Worm (Caenorhabditis elegans) whole organism, early embryonic: ENCODE results near the gene slt-1.

Experiments used
- B0310.2 ChIP-seq: sonication (generic microtip); optimal IDR thresholded peaks from 2 replicates; lab custom pipeline; 2016; ENCODE audit warnings: mild to moderate bottlenecking, missing genetic modification characterization, missing compliant biosample characterization
- F13C5.2 ChIP-seq: sonication (generic microtip); optimal IDR thresholded peaks from 2 replicates; lab custom pipeline; 2017; ENCODE audit warnings: mild to moderate bottlenecking, missing genetic modification characterization, inconsistent platforms, missing compliant biosample characterization
- aly-1 ChIP-seq: sonication (generic microtip); optimal IDR thresholded peaks from 2 replicates; lab custom pipeline; 2016; ENCODE audit warnings: missing genetic modification characterization, missing compliant biosample characterization
- ama-1 ChIP-seq: fragments of 150-350 bp; optimal IDR thresholded peaks from 2 replicates; lab custom pipeline; 2014
- ceh-13 ChIP-seq: fragments of 200-800 bp; sonication (Bioruptor generic); optimal IDR thresholded peaks from 2 replicates; lab custom pipeline; 2018; ENCODE audit warnings: mild to moderate bottlenecking, missing genetic modification characterization, missing compliant biosample characterization
- ceh-36 ChIP-seq: sonication (generic microtip); optimal IDR thresholded peaks from 2 replicates; lab custom pipeline; 2016; ENCODE audit warnings: missing genetic modification characterization, inconsistent platforms, missing compliant biosample characterization
- ets-7 ChIP-seq: sonication (generic microtip); optimal IDR thresholded peaks from 2 replicates; lab custom pipeline; 2016; ENCODE audit warnings: missing genotype, missing genetic modification characterization, missing compliant biosample characterization
- flt-1 ChIP-seq: fragments of 200-800 bp; sonication (Bioruptor generic); IDR thresholded peaks from 2 replicates; pipeline ENCODE4 v1.3.6; 2022; ENCODE audit warnings: missing genetic modification characterization, missing compliant biosample characterization
- hmbx-1 ChIP-seq: sonication (generic microtip); optimal IDR thresholded peaks from 2 replicates; lab custom pipeline; 2016; ENCODE audit warnings: mild to moderate bottlenecking, missing genetic modification characterization, missing compliant biosample characterization
- hmg-4 ChIP-seq: fragments of 200-800 bp; sonication (Bioruptor generic); optimal IDR thresholded peaks from 2 replicates; lab custom pipeline; 2018; ENCODE audit warnings: mild to moderate bottlenecking, missing genetic modification characterization, missing compliant biosample characterization
- hnd-1 ChIP-seq: sonication (generic microtip); optimal IDR thresholded peaks from 2 replicates; lab custom pipeline; 2016; ENCODE audit warnings: missing genetic modification characterization, missing compliant biosample characterization
- pes-1 ChIP-seq: fragments of 200-800 bp; sonication (Bioruptor generic); IDR thresholded peaks from 2 replicates; pipeline ENCODE4 v1.3.6; 2022; ENCODE audit warnings: missing genetic modification reagents, missing genetic modification characterization, missing compliant biosample characterization
- scrt-1 ChIP-seq: fragments of 200-800 bp; sonication (Bioruptor generic); IDR thresholded peaks from 2 replicates; pipeline ENCODE4 v1.3.6; 2022; ENCODE audit warnings: missing genetic modification characterization, missing compliant biosample characterization
- sea-1 ChIP-seq: fragments of 200-800 bp; sonication (Bioruptor generic); conservative IDR thresholded peaks from 2 replicates; pipeline ENCODE4 v1.3.6; 2022; ENCODE audit warnings: missing genetic modification characterization, missing compliant biosample characterization
- tbx-11 ChIP-seq: fragments of 200-800 bp; sonication (Bioruptor generic); IDR thresholded peaks from 2 replicates; pipeline ENCODE4 v1.3.6; 2022; ENCODE audit warnings: missing genetic modification characterization, missing compliant biosample characterization
- tbx-37 ChIP-seq: fragments of 200-800 bp; sonication (Bioruptor generic); conservative IDR thresholded peaks from 2 replicates; pipeline ENCODE4 v1.3.6; 2022; ENCODE audit warnings: missing genetic modification reagents, missing genetic modification characterization, missing compliant biosample characterization
- tra-4 ChIP-seq: sonication (generic microtip); optimal IDR thresholded peaks from 2 replicates; lab custom pipeline; 2017; ENCODE audit warnings: missing genetic modification characterization, missing compliant biosample characterization

slt-1 gene

DNA sequence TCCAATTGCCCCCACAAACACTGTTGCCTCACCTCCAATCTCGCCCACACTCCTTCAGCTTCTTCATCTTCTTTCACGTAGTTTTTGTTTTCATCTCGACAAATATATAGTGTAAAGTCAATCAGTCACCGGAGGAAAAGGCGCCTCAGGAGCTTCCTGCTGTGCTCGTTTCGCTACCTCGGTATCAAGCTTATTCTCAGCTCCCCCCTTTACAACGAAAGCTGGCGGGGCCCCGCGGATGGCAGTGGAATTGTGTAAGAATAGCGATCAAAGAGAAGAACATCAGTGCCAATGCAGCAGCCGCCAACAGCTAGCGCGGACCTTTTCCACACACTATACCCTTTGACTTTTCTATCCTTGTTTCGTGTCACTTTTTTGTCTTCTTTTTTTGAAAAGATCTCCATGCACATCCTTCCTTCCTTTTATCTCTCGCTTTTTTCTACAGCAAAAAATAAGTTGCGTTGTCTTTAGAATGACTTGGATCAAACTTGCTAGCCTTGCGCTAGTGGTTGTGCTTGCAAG, 10.3 kb downstream of the slt-1 start, which contains the start of gene csq-1:
csq-1 (plus strand) TSS at position 472 of the 522 bp plus-strand sequence.
- TF ChIP-seq hnd-1 (tag; lab: Kevin White, UChicago) (no peak), hmg-4 (no peak), scrt-1 (no peak), ama-1 (no peak), ceh-36 (tag; lab: Kevin White, UChicago) (no peak), F13C5.2 (tag; lab: Kevin White, UChicago) (no peak), hmbx-1 (tag; lab: Kevin White, UChicago) (no peak), B0310.2 (no peak)

DNA sequence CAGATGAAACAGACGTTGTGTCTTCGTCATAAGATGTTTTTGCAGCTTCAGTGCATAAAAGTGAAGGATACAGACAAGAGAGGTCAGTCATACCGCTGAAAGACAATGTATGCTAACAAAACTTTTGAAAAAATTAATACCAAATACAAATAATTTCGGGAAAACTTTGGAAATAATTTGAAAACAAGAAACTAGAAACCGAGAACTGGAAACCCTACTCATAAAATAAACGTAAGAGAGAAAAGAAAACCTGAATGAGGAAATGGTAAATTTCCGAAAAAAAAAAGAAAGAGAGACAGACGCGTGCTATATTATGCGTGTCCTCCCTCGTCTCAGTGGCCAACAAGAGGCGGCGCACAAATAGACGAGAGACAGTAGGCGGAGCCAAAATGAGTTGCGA, 18.8 kb downstream of the slt-1 start, which contains the start of gene sox-3:
sox-3 (minus strand) TSS at position 101 of the 400 bp plus-strand sequence.
- TF ChIP-seq F13C5.2 (tag; lab: Kevin White, UChicago) (no peak), pes-1 (GFP tag; lab: Robert Waterston, UW) (no peak), tra-4 (tag; lab: Kevin White, UChicago) (no peak), ama-1 (no peak), hmg-4 (no peak), sea-1 (GFP tag; lab: Robert Waterston, UW) (no peak), flt-1 (no peak), hnd-1 (tag; lab: Kevin White, UChicago) (no peak), tbx-37 (GFP tag; lab: Robert Waterston, UW) (no peak), aly-1 (no peak), scrt-1 (no peak), tbx-11 (GFP tag; lab: Robert Waterston, UW) (no peak), ceh-13 (no peak), ets-7 (no peak)

DNA sequence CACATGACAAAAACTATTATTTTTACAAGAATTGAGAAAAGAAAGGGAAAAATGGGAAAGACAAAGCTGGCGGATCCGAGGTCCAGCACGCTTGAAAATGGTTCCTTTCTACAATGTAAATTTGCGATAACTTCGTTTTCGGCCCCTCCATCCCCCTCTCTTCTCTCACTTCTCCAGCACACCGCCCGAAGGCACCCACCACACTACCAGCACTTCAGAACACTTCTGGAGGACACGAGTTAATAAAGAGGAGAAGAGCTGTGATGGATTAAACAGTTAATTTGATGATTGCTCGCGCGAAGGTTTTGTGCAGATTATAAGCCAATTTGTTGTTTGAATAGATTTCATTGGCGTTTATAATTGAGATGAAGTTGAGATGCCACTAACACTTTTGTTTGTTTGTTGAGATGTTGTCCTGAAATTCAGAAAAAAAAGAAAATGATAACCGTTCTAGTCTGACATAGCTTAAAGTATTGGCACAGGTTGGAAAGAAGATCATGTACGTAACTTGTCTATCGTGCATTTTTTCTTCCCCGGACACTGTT, 20.6 kb downstream of the slt-1 start:
- no peak for TF ChIP-seq sea-1 (GFP tag; lab: Robert Waterston, UW)
- no peak for TF ChIP-seq pes-1 (GFP tag; lab: Robert Waterston, UW)
- TF ChIP-seq ets-7: no peak
- no peak for TF ChIP-seq tbx-11 (GFP tag; lab: Robert Waterston, UW)
- no peak for TF ChIP-seq tra-4 (tag; lab: Kevin White, UChicago)
- no peak for TF ChIP-seq aly-1
- no peak for TF ChIP-seq ama-1
- TF ChIP-seq hmbx-1 (tag; lab: Kevin White, UChicago): no peak
- no peak for TF ChIP-seq B0310.2
- TF ChIP-seq ceh-13: no peak
- no peak for TF ChIP-seq tbx-37 (GFP tag; lab: Robert Waterston, UW)
- TF ChIP-seq hmg-4: no peak
- no peak for TF ChIP-seq F13C5.2 (tag; lab: Kevin White, UChicago)
- TF ChIP-seq flt-1: no peak
- TF ChIP-seq ceh-36 (tag; lab: Kevin White, UChicago): no peak
- no peak for TF ChIP-seq hnd-1 (tag; lab: Kevin White, UChicago)
- TF ChIP-seq scrt-1: no peak

DNA sequence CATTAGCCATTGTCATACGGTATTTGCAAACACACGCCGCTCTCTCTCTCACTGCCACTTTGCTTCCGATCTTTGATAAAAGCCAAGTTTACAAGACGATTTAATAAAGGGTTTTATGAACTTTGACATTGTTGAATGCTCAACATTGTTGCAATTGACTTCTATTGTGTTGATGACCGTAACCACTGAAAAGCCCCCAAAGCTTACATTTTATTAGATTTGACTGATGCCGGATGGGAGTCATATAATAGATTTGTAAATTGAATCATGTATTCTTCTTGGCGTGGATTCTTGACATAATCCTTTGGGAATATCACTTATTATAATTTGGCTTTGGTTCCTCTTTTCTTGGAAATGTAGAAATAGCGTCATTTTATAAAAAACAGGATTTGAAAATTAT, 21.8 kb downstream of the slt-1 start:
- TF ChIP-seq flt-1: no peak
- TF ChIP-seq hmg-4: no peak
- no peak for TF ChIP-seq F13C5.2 (tag; lab: Kevin White, UChicago)
- TF ChIP-seq tbx-37 (GFP tag; lab: Robert Waterston, UW): no peak
- TF ChIP-seq scrt-1: no peak
- TF ChIP-seq ets-7: no peak
- no peak for TF ChIP-seq B0310.2
- no peak for TF ChIP-seq hnd-1 (tag; lab: Kevin White, UChicago)
- no peak for TF ChIP-seq ceh-36 (tag; lab: Kevin White, UChicago)
- TF ChIP-seq tbx-11 (GFP tag; lab: Robert Waterston, UW): no peak
- no peak for TF ChIP-seq aly-1
- no peak for TF ChIP-seq hmbx-1 (tag; lab: Kevin White, UChicago)

ce11 chrX:14699866-14700265, 25.7 kb downstream of the slt-1 start, which contains the start of gene hch-1:
hch-1 (minus strand) TSS chrX:14699977.
- TF ChIP-seq F13C5.2 (tag; lab: Kevin White, UChicago) (no peak), ceh-13 (no peak), hnd-1 (tag; lab: Kevin White, UChicago) (no peak), sea-1 (GFP tag; lab: Robert Waterston, UW) (no peak), pes-1 (GFP tag; lab: Robert Waterston, UW) (no peak)

DNA sequence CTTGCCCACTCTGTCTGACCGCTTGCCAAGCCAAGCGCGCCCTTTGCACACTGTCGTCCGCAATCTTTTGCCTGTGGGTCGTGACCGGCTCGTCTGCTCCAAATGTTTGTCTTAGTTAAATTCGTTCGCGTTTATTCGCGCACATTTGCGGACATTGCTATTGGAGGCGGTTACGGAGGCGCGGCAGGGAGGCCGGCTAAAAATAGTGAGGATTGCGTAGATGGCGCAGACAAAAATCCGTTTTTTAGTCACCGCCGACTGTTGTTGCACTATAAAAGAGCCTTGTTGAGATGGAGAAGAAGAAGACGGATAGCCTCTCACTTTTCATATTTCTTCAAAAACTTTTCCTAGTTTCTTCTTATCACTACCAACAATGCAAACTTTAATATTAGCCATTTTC, 27.4 kb downstream of the slt-1 start, which contains the start of gene F40E10.5:
F40E10.5 (plus strand) TSS at position 301 of the 400 bp plus-strand sequence.
- TF ChIP-seq hmg-4 (peak; percentile 22), tbx-11 (GFP tag; lab: Robert Waterston, UW) (no peak)

ce11 chrX:14704933-14705332, 30.8 kb downstream of the slt-1 start:
- no peak for TF ChIP-seq scrt-1

DNA sequence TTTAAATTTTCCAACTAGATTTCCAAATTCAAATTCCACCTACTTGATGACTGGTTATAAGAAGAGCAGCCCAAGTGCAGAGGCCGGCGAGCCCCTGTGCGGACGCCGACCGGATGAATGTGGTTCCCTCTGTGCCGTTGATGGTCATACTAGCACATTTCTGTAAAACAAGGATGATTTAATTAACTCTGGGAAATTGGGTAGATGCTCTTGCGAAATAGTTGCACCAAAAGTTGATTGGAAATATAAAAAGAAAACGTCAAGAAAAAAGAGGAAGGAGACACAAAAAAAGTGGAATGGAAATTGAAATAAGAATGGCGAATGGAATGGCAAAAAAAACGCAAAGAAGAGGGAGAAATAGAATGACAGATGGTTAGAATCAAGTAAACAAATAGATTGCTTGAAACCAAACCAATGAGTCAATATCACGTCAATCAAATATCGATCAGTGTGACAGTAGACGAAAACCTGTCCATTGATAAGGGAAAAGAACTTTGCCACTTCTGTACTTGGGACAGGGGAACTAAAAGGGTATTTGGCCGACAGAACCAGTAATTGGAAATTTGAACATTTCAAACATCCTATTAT, 32.7 kb downstream of the slt-1 start, which contains the start of gene tmem-184:
tmem-184 (minus strand) TSS at position 164 of the 588 bp plus-strand sequence.
- no peak for TF ChIP-seq B0310.2
- TF ChIP-seq F13C5.2 (tag; lab: Kevin White, UChicago): no peak
- no peak for TF ChIP-seq ets-7
- no peak for TF ChIP-seq hnd-1 (tag; lab: Kevin White, UChicago)
- no peak for TF ChIP-seq tbx-37 (GFP tag; lab: Robert Waterston, UW)
- TF ChIP-seq tra-4 (tag; lab: Kevin White, UChicago): no peak
- TF ChIP-seq ceh-36 (tag; lab: Kevin White, UChicago): no peak
- TF ChIP-seq ama-1: no peak
- no peak for TF ChIP-seq ceh-13
- no peak for TF ChIP-seq tbx-11 (GFP tag; lab: Robert Waterston, UW)
- no peak for TF ChIP-seq hmbx-1 (tag; lab: Kevin White, UChicago)
- no peak for TF ChIP-seq sea-1 (GFP tag; lab: Robert Waterston, UW)
- no peak for TF ChIP-seq hmg-4
- no peak for TF ChIP-seq aly-1
